Worm (Caenorhabditis elegans) whole organism, L4 larva: ENCODE measurements around the gene T14G8.4.

ENCODE experiments used
- D1046.2 ChIP-seq: fragments of 200-800 bp; sonication (Bioruptor generic); IDR thresholded peaks from 2 replicates; pipeline ENCODE4 v1.3.6; 2022; ENCODE audit warnings: missing genetic modification characterization, missing compliant biosample characterization
- R02D3.7 ChIP-seq: fragments of 150-350 bp; sonication (generic microtip); optimal IDR thresholded peaks from 3 replicates; lab custom pipeline; 2014; ENCODE audit warnings: missing biosample characterization, missing genetic modification characterization
- T26A8.4 ChIP-seq: fragments of 200-800 bp; sonication (Bioruptor generic); IDR thresholded peaks from 2 replicates; pipeline ENCODE4 v1.3.6; 2022; ENCODE audit warnings: missing genetic modification characterization, missing compliant biosample characterization
- Y105C5A.15 ChIP-seq: fragments of 200-800 bp; sonication (Bioruptor generic); IDR thresholded peaks from 2 replicates; pipeline ENCODE4 v1.3.6; 2022; ENCODE audit warnings: missing genetic modification characterization, missing compliant biosample characterization
- Y48G9A.11 ChIP-seq: fragments of 200-800 bp; sonication (Bioruptor generic); IDR thresholded peaks from 2 replicates; pipeline ENCODE4 v1.3.6; 2022; ENCODE audit warnings: missing genetic modification reagents, missing genetic modification characterization, missing compliant biosample characterization
- Y5F2A.4 ChIP-seq: fragments of 200-800 bp; sonication (Bioruptor generic); optimal IDR thresholded peaks from 2 replicates; lab custom pipeline; 2018; ENCODE audit warnings: mild to moderate bottlenecking, missing genetic modification characterization, missing compliant biosample characterization
- aha-1 ChIP-seq: fragments of 150-350 bp; peaks from one replicate; lab custom pipeline; 2014; ENCODE audit warnings: missing biosample characterization, missing genetic modification characterization
- aly-2 ChIP-seq: sonication (generic microtip); optimal IDR thresholded peaks from 2 replicates; lab custom pipeline; 2018; ENCODE audit warnings: missing biosample characterization, missing genetic modification characterization
- arid-1 ChIP-seq: fragments of 200-800 bp; sonication (Bioruptor generic); conservative IDR thresholded peaks from 2 replicates; pipeline ENCODE4 v1.3.6; 2022; ENCODE audit warnings: missing genetic modification reagents, missing genetic modification characterization, missing compliant biosample characterization
- ceh-20 ChIP-seq: fragments of 200-800 bp; sonication (Bioruptor generic); IDR thresholded peaks from 2 replicates; pipeline ENCODE4 v1.3.6; 2022; ENCODE audit warnings: missing genetic modification reagents, missing genetic modification characterization, missing compliant biosample characterization
- ceh-32 ChIP-seq: sonication (generic microtip); optimal IDR thresholded peaks from 2 replicates; lab custom pipeline; 2016; ENCODE audit warnings: mild to moderate bottlenecking, missing genetic modification characterization, missing compliant biosample characterization; ENCODE audit not compliant: poor library complexity
- ceh-44 ChIP-seq: fragments of 200-800 bp; sonication (Bioruptor generic); IDR thresholded peaks from 2 replicates; pipeline ENCODE4 v1.3.6; 2022; ENCODE audit warnings: missing genetic modification reagents, missing genetic modification characterization, missing compliant biosample characterization
- ceh-82 ChIP-seq: sonication (generic microtip); optimal IDR thresholded peaks from 2 replicates; lab custom pipeline; 2017; ENCODE audit warnings: missing biosample characterization, missing genetic modification characterization
- ces-1 ChIP-seq: fragments of 150-350 bp; sonication (generic microtip); optimal IDR thresholded peaks from 4 replicates; lab custom pipeline; 2014; ENCODE audit warnings: missing biosample characterization, missing genetic modification reagents, missing genetic modification characterization
- ctbp-1 ChIP-seq: fragments of 200-800 bp; sonication (Bioruptor generic); IDR thresholded peaks from 2 replicates; pipeline ENCODE4 v1.3.6; 2022; ENCODE audit warnings: missing genetic modification reagents, missing genetic modification characterization, missing compliant biosample characterization
- daf-16 ChIP-seq, 3 experiments: sonication (generic microtip); optimal IDR thresholded peaks; 2 replicates each; lab custom pipeline; 2016 to 2017; ENCODE audit warnings: missing genetic modification characterization in 3 of 3, missing genetic modification reagents in 3 of 3, mild to moderate bottlenecking in 2 of 3, missing compliant biosample characterization in 2 of 3, missing biosample characterization in 1 of 3, moderate library complexity in 1 of 3
- daf-19 ChIP-seq: fragments of 200-800 bp; sonication (Bioruptor generic); conservative IDR thresholded peaks from 2 replicates; pipeline ENCODE4 v1.3.6; 2022; ENCODE audit warnings: missing genetic modification characterization, missing compliant biosample characterization
- daf-8 ChIP-seq: fragments of 200-800 bp; sonication (Bioruptor generic); IDR thresholded peaks from 2 replicates; pipeline ENCODE4 v1.3.6; 2022; ENCODE audit warnings: missing genetic modification characterization, missing compliant biosample characterization
- dmd-6 ChIP-seq: fragments of 200-800 bp; sonication (Bioruptor generic); IDR thresholded peaks from 2 replicates; pipeline ENCODE4 v1.3.6; 2022; ENCODE audit warnings: missing genetic modification reagents, missing genetic modification characterization, missing compliant biosample characterization
- dmd-8 ChIP-seq: fragments of 200-800 bp; sonication (Bioruptor generic); IDR thresholded peaks from 2 replicates; pipeline ENCODE4 v1.3.6; 2022; ENCODE audit warnings: missing genetic modification characterization, missing compliant biosample characterization
- dmd-9 ChIP-seq: fragments of 200-800 bp; sonication (Bioruptor generic); IDR thresholded peaks from 2 replicates; pipeline ENCODE4 v1.3.6; 2022; ENCODE audit warnings: missing genetic modification reagents, missing genetic modification characterization, missing compliant biosample characterization
- egl-43 ChIP-seq: fragments of 200-800 bp; sonication (Bioruptor generic); IDR thresholded peaks from 2 replicates; pipeline ENCODE4 v1.3.6; 2022; ENCODE audit warnings: missing genetic modification reagents, missing genetic modification characterization, missing compliant biosample characterization
- fkh-10 ChIP-seq: fragments of 150-350 bp; optimal IDR thresholded peaks from 2 replicates; lab custom pipeline; 2014; ENCODE audit warnings: missing biosample characterization, missing genetic modification reagents, missing genetic modification characterization
- hif-1 ChIP-seq, 2 experiments: sonication (generic microtip); optimal IDR thresholded peaks; 2 replicates each; lab custom pipeline; 2016 to 2017; ENCODE audit warnings: missing compliant biosample characterization in 2 of 2, missing genetic modification characterization in 2 of 2, missing genetic modification reagents in 2 of 2, missing genotype in 2 of 2, mild to moderate bottlenecking in 1 of 2
- hlh-11 ChIP-seq: fragments of 200-800 bp; sonication (Bioruptor generic); optimal IDR thresholded peaks from 2 replicates; lab custom pipeline; 2018; ENCODE audit warnings: mild to moderate bottlenecking, missing genetic modification characterization, missing compliant biosample characterization
- hlh-30 ChIP-seq: sonication (generic microtip); optimal IDR thresholded peaks from 2 replicates; lab custom pipeline; 2017; ENCODE audit warnings: antibody characterized with exemption, mild to moderate bottlenecking, missing genetic modification characterization, missing compliant biosample characterization; ENCODE audit not compliant: insufficient read depth
- hmg-1.1 ChIP-seq: fragments of 200-800 bp; sonication (Bioruptor generic); IDR thresholded peaks from 2 replicates; pipeline ENCODE4 v1.3.6; 2022; ENCODE audit warnings: missing genetic modification reagents, missing genetic modification characterization, missing compliant biosample characterization
- jun-1 ChIP-seq: fragments of 150-350 bp; optimal IDR thresholded peaks from 2 replicates; lab custom pipeline; 2014; ENCODE audit warnings: missing biosample characterization, missing genetic modification reagents, missing genetic modification characterization
- lim-7 ChIP-seq: fragments of 200-800 bp; sonication (Bioruptor generic); IDR thresholded peaks from 2 replicates; pipeline ENCODE4 v1.3.6; 2022; ENCODE audit warnings: missing genetic modification characterization, missing compliant biosample characterization
- lin-1 ChIP-seq: fragments of 200-800 bp; sonication (Bioruptor generic); IDR thresholded peaks from 2 replicates; pipeline ENCODE4 v1.3.6; 2022; ENCODE audit warnings: missing genetic modification reagents, missing genetic modification characterization, missing compliant biosample characterization
- lsy-2 ChIP-seq, 2 experiments: fragments of 150-350 bp in 1 of 2; sonication (generic microtip) in 1 of 2; optimal IDR thresholded peaks; 2 replicates each; lab custom pipeline; 2014 to 2017; ENCODE audit warnings: missing biosample characterization in 2 of 2, missing genetic modification characterization in 2 of 2
- madf-5 ChIP-seq, 2 experiments: fragments of 200-800 bp; sonication (Bioruptor generic); IDR thresholded peaks; 2 replicates each; pipeline ENCODE4 v1.3.6; 2022; ENCODE audit warnings: missing compliant biosample characterization in 2 of 2, missing genetic modification characterization in 2 of 2
- madf-9 ChIP-seq: fragments of 200-800 bp; sonication (Bioruptor generic); conservative IDR thresholded peaks from 2 replicates; pipeline ENCODE4 v1.3.6; 2022; ENCODE audit warnings: missing genetic modification reagents, missing genetic modification characterization, missing compliant biosample characterization
- mdt-29 ChIP-seq: fragments of 200-800 bp; sonication (Bioruptor generic); IDR thresholded peaks from 2 replicates; pipeline ENCODE4 v1.3.6; 2022; ENCODE audit warnings: missing genetic modification reagents, missing genetic modification characterization, missing compliant biosample characterization
- mep-1 ChIP-seq: fragments of 150-350 bp; sonication (generic microtip); optimal IDR thresholded peaks from 3 replicates; lab custom pipeline; 2014; ENCODE audit warnings: missing biosample characterization, missing genetic modification characterization
- mes-2 ChIP-seq: sonication (generic microtip); optimal IDR thresholded peaks from 2 replicates; lab custom pipeline; 2016; ENCODE audit warnings: missing genotype, mild to moderate bottlenecking, missing genetic modification characterization, missing compliant biosample characterization; ENCODE audit not compliant: poor library complexity, severe bottlenecking
- mxl-2 ChIP-seq: fragments of 200-800 bp; sonication (Bioruptor generic); conservative IDR thresholded peaks from 2 replicates; pipeline ENCODE4 v1.3.6; 2022; ENCODE audit warnings: missing genetic modification reagents, missing genetic modification characterization, missing compliant biosample characterization
- nhr-28 ChIP-seq: fragments of 150-350 bp; optimal IDR thresholded peaks from 2 replicates; lab custom pipeline; 2014; ENCODE audit warnings: missing biosample characterization, missing genetic modification characterization
- nhr-41 ChIP-seq: fragments of 200-800 bp; sonication (Bioruptor generic); IDR thresholded peaks from 2 replicates; pipeline ENCODE4 v1.3.6; 2022; ENCODE audit warnings: missing genetic modification reagents, missing genetic modification characterization, missing compliant biosample characterization
- nhr-42 ChIP-seq: fragments of 200-800 bp; sonication (Bioruptor generic); IDR thresholded peaks from 2 replicates; pipeline ENCODE4 v1.3.6; 2022; ENCODE audit warnings: missing genetic modification characterization, missing compliant biosample characterization
- nhr-48 ChIP-seq: sonication (generic microtip); optimal IDR thresholded peaks from 2 replicates; lab custom pipeline; 2016; ENCODE audit warnings: mild to moderate bottlenecking, missing genetic modification characterization, missing compliant biosample characterization
- nhr-77 ChIP-seq: fragments of 150-350 bp; optimal IDR thresholded peaks from 2 replicates; lab custom pipeline; 2014; ENCODE audit warnings: missing biosample characterization, missing genetic modification characterization
- tra-1 ChIP-seq: fragments of 200-800 bp; sonication (Bioruptor generic); IDR thresholded peaks from 2 replicates; pipeline ENCODE4 v1.3.6; 2022; ENCODE audit warnings: missing genetic modification reagents, missing genetic modification characterization, missing compliant biosample characterization
- unc-39 ChIP-seq: sonication (generic microtip); optimal IDR thresholded peaks from 2 replicates; lab custom pipeline; 2017; ENCODE audit warnings: missing biosample characterization, missing genetic modification characterization
- unc-62 ChIP-seq, 3 experiments: fragments of 150-350 bp in 1 of 3; sonication (generic microtip); optimal IDR thresholded peaks in 2 of 3; peaks in 1 of 3; 1 replicate in 1 of 3; 2 replicates in 2 of 3; lab custom pipeline; 2014 to 2017; ENCODE audit warnings: missing biosample characterization in 3 of 3, missing genetic modification characterization in 3 of 3, missing genetic modification reagents in 3 of 3, missing genotype in 1 of 3
- vab-7 ChIP-seq: fragments of 200-800 bp; sonication (Bioruptor generic); IDR thresholded peaks from 2 replicates; pipeline ENCODE4 v1.3.6; 2022; ENCODE audit warnings: missing genetic modification reagents, missing genetic modification characterization, missing compliant biosample characterization
- zag-1 ChIP-seq: fragments of 150-350 bp; optimal IDR thresholded peaks from 2 replicates; lab custom pipeline; 2014; ENCODE audit warnings: missing biosample characterization, missing genetic modification characterization
- zfp-3 ChIP-seq: fragments of 200-800 bp; sonication (Bioruptor generic); conservative IDR thresholded peaks from 2 replicates; pipeline ENCODE4 v1.3.6; 2022; ENCODE audit warnings: missing genetic modification reagents, missing genetic modification characterization, missing compliant biosample characterization

T14G8.4 gene

ce11 chrX:12843530-12843929 lies 20.2 kb downstream of the T14G8.4 start:
- peak; percentile 82 for TF ChIP-seq hmg-1.1 (GFP tag; lab: Robert Waterston, UW)
- TF ChIP-seq T26A8.4 (GFP tag; lab: Robert Waterston, UW), result peak; percentile 63
- no peak for TF ChIP-seq R02D3.7 (tag; lab: Kevin White, UChicago)
- TF ChIP-seq vab-7 (GFP tag; lab: Robert Waterston, UW), result peak; percentile 77
- peak; percentile 78; the same call in 1 of the 2 replicates for TF ChIP-seq daf-19 (GFP tag; lab: Robert Waterston, UW)
- 0 out of 2 replicates have a peak, but pooled peaks have one; percentile 49 for TF ChIP-seq dmd-8 (GFP tag; lab: Robert Waterston, UW)
- TF ChIP-seq jun-1 (tag; lab: Kevin White, UChicago), result peak; percentile 5
- peak; percentile 56; the same call in 1 of the 2 replicates for TF ChIP-seq zfp-3
- TF ChIP-seq zag-1 (tag; lab: Kevin White, UChicago), result no peak
- peak; percentile 80 to 81 for TF ChIP-seq madf-5 (GFP tag; IDR thresholded peaks at IDR 0.05; lab: Robert Waterston, UW)
- TF ChIP-seq nhr-77, result peak; percentile 47
- TF ChIP-seq madf-9 (GFP tag; lab: Robert Waterston, UW), result 0 out of 2 replicates have a peak, but pooled peaks have one; percentile 29
- peak; percentile 89 for TF ChIP-seq lim-7 (GFP tag; lab: Robert Waterston, UW)
- TF ChIP-seq Y48G9A.11 (GFP tag; lab: Robert Waterston, UW), result peak; percentile 52; the same call in 1 of the 2 replicates
- no peak for TF ChIP-seq fkh-10
- no peak for TF ChIP-seq ces-1 (GFP tag; lab: Kevin White, UChicago)
- TF ChIP-seq ceh-82, result no peak
- TF ChIP-seq lin-1 (GFP tag; lab: Robert Waterston, UW), result peak; percentile 58; the same call in 1 of the 2 replicates
- peak; percentile 72 for TF ChIP-seq tra-1
- peak; percentile 43 for TF ChIP-seq nhr-28
- peak in 1 of 2 experiments; percentile 72 for TF ChIP-seq unc-62 (GFP tag; optimal IDR thresholded peaks at IDR 0.05 in 1 of 2; lab: Kevin White, UChicago)
- TF ChIP-seq unc-62 (tag; optimal IDR thresholded peaks at IDR 0.05; lab: Kevin White, UChicago), result no peak
- TF ChIP-seq daf-8 (GFP tag; lab: Robert Waterston, UW), result 0 out of 2 replicates have a peak, but pooled peaks have one; percentile 41
- TF ChIP-seq ceh-44 (GFP tag; lab: Robert Waterston, UW), result peak; percentile 28; the same call in 1 of the 2 replicates
- 0 out of 2 replicates have a peak, but pooled peaks have one; percentile 24 for TF ChIP-seq dmd-9
- 0 out of 2 replicates have a peak, but pooled peaks have one; percentile 30 for TF ChIP-seq nhr-41 (GFP tag; lab: Robert Waterston, UW)
- peak; percentile 89 for TF ChIP-seq egl-43 (GFP tag; lab: Robert Waterston, UW)
- peak; percentile 49 for TF ChIP-seq hlh-30 (tag; lab: Kevin White, UChicago)
- peak; percentile 55; the same call in 1 of the 2 replicates for TF ChIP-seq ceh-20
- peak; percentile 49; the same call in 1 of the 2 replicates for TF ChIP-seq nhr-42 (GFP tag; lab: Robert Waterston, UW)
- TF ChIP-seq arid-1, result peak; percentile 60
- TF ChIP-seq nhr-48 (tag; lab: Kevin White, UChicago), result no peak
- 0 out of 2 replicates have a peak, but pooled peaks have one; percentile 16 for TF ChIP-seq Y105C5A.15 (GFP tag; lab: Robert Waterston, UW)
- no peak for TF ChIP-seq aly-2
- peak; percentile 78 for TF ChIP-seq mes-2 (tag; lab: Kevin White, UChicago)
- TF ChIP-seq ctbp-1 (GFP tag; lab: Robert Waterston, UW), result peak; percentile 77
- no peak for TF ChIP-seq ceh-32 (tag; lab: Kevin White, UChicago)
- TF ChIP-seq aha-1 (tag; lab: Kevin White, UChicago), result peak; percentile 69
- TF ChIP-seq hif-1 (tag; optimal IDR thresholded peaks at IDR 0.05; lab: Kevin White, UChicago), result peak in 1 of 2 experiments; percentile 43
- no peak for TF ChIP-seq unc-39 (tag; lab: Kevin White, UChicago)
- peak; percentile 28 for TF ChIP-seq Y5F2A.4 (GFP tag; lab: Kevin White, UChicago)
- TF ChIP-seq lsy-2 (tag; optimal IDR thresholded peaks at IDR 0.05; lab: Kevin White, UChicago), result peak in 1 of 2 experiments; percentile 46
- TF ChIP-seq hlh-11 (tag; lab: Kevin White, UChicago), result peak; percentile 12
- TF ChIP-seq mep-1 (tag; lab: Kevin White, UChicago), result peak; percentile 67
- peak; percentile 74 for TF ChIP-seq dmd-6 (GFP tag; lab: Robert Waterston, UW)
- 0 out of 2 replicates have a peak, but pooled peaks have one; percentile 59 for TF ChIP-seq mxl-2
- peak; percentile 59 for TF ChIP-seq mdt-29 (GFP tag; lab: Robert Waterston, UW)
- peak; percentile 74 for TF ChIP-seq D1046.2 (GFP tag; lab: Robert Waterston, UW)
- no peak for TF ChIP-seq daf-16 (GFP tag; optimal IDR thresholded peaks at IDR 0.05; lab: Kevin White, UChicago)
- peak; percentile 44 for TF ChIP-seq daf-16 (tag; optimal IDR thresholded peaks at IDR 0.05; lab: Kevin White, UChicago)
